Worm (Caenorhabditis elegans) whole organism, late embryonic: ENCODE data around the gene exos-9.

Experiments
- ama-1 ChIP-seq: fragments of 150-350 bp; optimal IDR thresholded peaks from 2 replicates; lab custom pipeline; 2014
- ceh-9 ChIP-seq: sonication (generic microtip); optimal IDR thresholded peaks from 2 replicates; lab custom pipeline; 2016; ENCODE audit warnings: mild to moderate bottlenecking, missing genetic modification characterization, inconsistent platforms, missing compliant biosample characterization
- hlh-30 ChIP-seq: sonication (generic microtip); optimal IDR thresholded peaks from 2 replicates; lab custom pipeline; 2017; ENCODE audit warnings: antibody characterized with exemption, missing genetic modification characterization, missing compliant biosample characterization; ENCODE audit not compliant: insufficient read depth
- lim-6 ChIP-seq: sonication (generic microtip); optimal IDR thresholded peaks from 2 replicates; lab custom pipeline; 2016; ENCODE audit warnings: missing genetic modification characterization, missing compliant biosample characterization
- npax-4 ChIP-seq: sonication (generic microtip); optimal IDR thresholded peaks from 2 replicates; lab custom pipeline; 2016; ENCODE audit warnings: missing genetic modification characterization, missing compliant biosample characterization
- pag-3 ChIP-seq: sonication (generic microtip); optimal IDR thresholded peaks from 2 replicates; lab custom pipeline; 2016; ENCODE audit warnings: missing compliant biosample characterization, missing genetic modification characterization, borderline replicate concordance
- pqm-1 ChIP-seq: sonication (generic microtip); optimal IDR thresholded peaks from 2 replicates; lab custom pipeline; 2016; ENCODE audit warnings: missing genetic modification characterization, missing compliant biosample characterization
- pros-1 ChIP-seq: fragments of 150-350 bp; optimal IDR thresholded peaks from 2 replicates; lab custom pipeline; 2014; ENCODE audit warnings: missing biosample characterization, missing genetic modification reagents, missing genetic modification characterization
- zip-5 ChIP-seq: sonication (generic microtip); optimal IDR thresholded peaks from 2 replicates; lab custom pipeline; 2016; ENCODE audit warnings: missing genetic modification characterization, missing compliant biosample characterization

DNA sequence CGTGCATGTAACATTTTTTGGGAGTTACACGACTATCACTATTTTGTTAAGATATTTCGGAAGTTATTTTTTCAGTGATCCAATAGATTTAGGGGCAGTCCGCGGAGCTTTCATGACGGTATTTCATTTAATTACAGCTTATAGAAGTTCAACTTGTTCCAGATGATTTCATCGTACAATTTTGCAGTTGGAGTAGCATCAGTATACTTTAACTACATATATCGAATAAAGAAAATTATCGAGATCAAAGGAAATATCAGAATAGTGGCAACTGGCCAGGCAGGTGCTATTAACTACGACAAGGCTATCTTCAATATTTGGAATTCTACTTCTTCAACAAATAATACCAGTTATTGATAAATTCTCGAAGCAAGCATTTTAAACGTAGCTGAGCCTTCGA lies 19.4 kb downstream of the exos-9 start:
- TF ChIP-seq hlh-30 (tag; lab: Kevin White, UChicago), result no peak
- TF ChIP-seq pqm-1 (tag; lab: Kevin White, UChicago), result no peak
- no peak for TF ChIP-seq npax-4
- TF ChIP-seq ama-1 (lab: Kevin White, UChicago), result no peak
- no peak for TF ChIP-seq lim-6 (tag; lab: Kevin White, UChicago)
- TF ChIP-seq pros-1 (tag; lab: Kevin White, UChicago), result no peak
- TF ChIP-seq zip-5 (tag; lab: Kevin White, UChicago), result no peak
- TF ChIP-seq pag-3, result no peak
- no peak for TF ChIP-seq ceh-9 (tag; lab: Kevin White, UChicago)
